Fruit fly (Drosophila melanogaster) whole organism, embryonic: ENCODE measurements around the gene caz.

Source experiments
- Aef1 ChIP-seq: fragments of 200-800 bp; sonication (Bioruptor generic); IDR thresholded peaks from 3 replicates; pipeline ENCODE4 v1.3.6; 2022; ENCODE audit warnings: missing biosample characterization, missing genetic modification characterization
- Antp ChIP-seq: fragments of 200-800 bp; sonication (Bioruptor generic); optimal IDR thresholded peaks from 3 replicates; lab custom pipeline; 2016; ENCODE audit warnings: missing biosample characterization, missing genetic modification characterization
- Awh ChIP-seq: fragments of 200-800 bp; sonication (Bioruptor generic); IDR thresholded peaks from 2 replicates; pipeline ENCODE4, ENCODE4 v1.3.6; 2022; ENCODE audit warnings: missing biosample characterization, missing genetic modification characterization
- Bgb ChIP-seq: fragments of 200-800 bp; sonication (Bioruptor generic); IDR thresholded peaks from 2 replicates; pipeline ENCODE4 v1.3.6; 2022; ENCODE audit warnings: missing biosample characterization, missing genetic modification characterization; ENCODE audit not compliant: partially characterized antibody
- CG13424 ChIP-seq: fragments of 200-800 bp; sonication (Bioruptor generic); optimal IDR thresholded peaks from 2 replicates; lab custom pipeline; 2019; ENCODE audit warnings: missing biosample characterization, mild to moderate bottlenecking, missing genetic modification characterization, moderate library complexity
- CG13775 ChIP-seq: fragments of 200-800 bp; sonication (Bioruptor generic); optimal IDR thresholded peaks from 3 replicates; lab custom pipeline; 2017; ENCODE audit warnings: missing biosample characterization, mild to moderate bottlenecking, missing genetic modification characterization
- CG14014 ChIP-seq: fragments of 200-800 bp; sonication (Bioruptor generic); IDR thresholded peaks from 2 replicates; pipeline ENCODE4 v1.3.6; 2022; ENCODE audit warnings: missing biosample characterization, missing genetic modification characterization
- CG14441 ChIP-seq: fragments of 200-800 bp; sonication (Bioruptor generic); IDR thresholded peaks from 2 replicates; pipeline ENCODE4 v1.3.6; 2022; ENCODE audit warnings: missing biosample characterization, missing genetic modification characterization
- CG14860 ChIP-seq: fragments of 200-800 bp; sonication (Bioruptor generic); IDR thresholded peaks from 3 replicates; pipeline ENCODE4 v1.3.6; 2022; ENCODE audit warnings: missing biosample characterization, missing genetic modification characterization; ENCODE audit not compliant: partially characterized antibody
- CG15269 ChIP-seq: fragments of 200-800 bp; sonication (Bioruptor generic); optimal IDR thresholded peaks from 2 replicates; lab custom pipeline; 2018; ENCODE audit warnings: missing biosample characterization, mild to moderate bottlenecking, missing genetic modification characterization, moderate library complexity
- CG1602 ChIP-seq: fragments of 200-800 bp; sonication (Bioruptor generic); optimal IDR thresholded peaks from 3 replicates; lab custom pipeline; 2016; ENCODE audit warnings: missing biosample characterization, missing genetic modification characterization
- CG16863 ChIP-seq: fragments of 200-800 bp; sonication (Bioruptor generic); optimal IDR thresholded peaks from 3 replicates; lab custom pipeline; 2016; ENCODE audit warnings: missing biosample characterization, missing genetic modification characterization
- CG17568 ChIP-seq: fragments of 200-800 bp; sonication (Bioruptor generic); optimal IDR thresholded peaks from 2 replicates; lab custom pipeline; 2018; ENCODE audit warnings: missing biosample characterization, mild to moderate bottlenecking, missing genetic modification characterization, moderate library complexity
- CG30403 ChIP-seq: fragments of 200-800 bp; sonication (Bioruptor generic); optimal IDR thresholded peaks from 3 replicates; lab custom pipeline; 2016; ENCODE audit warnings: missing biosample characterization, missing genetic modification characterization
- CG4617 ChIP-seq: fragments of 200-800 bp; sonication (Bioruptor generic); optimal IDR thresholded peaks from 3 replicates; lab custom pipeline; 2016; ENCODE audit warnings: missing biosample characterization, missing genetic modification characterization, borderline replicate concordance
- CG5953 ChIP-seq: fragments of 200-800 bp; sonication (Bioruptor generic); IDR thresholded peaks from 2 replicates; pipeline ENCODE4 v1.3.6; 2022; ENCODE audit warnings: missing biosample characterization, missing genetic modification characterization
- CG7963 ChIP-seq: fragments of 200-800 bp; sonication (Bioruptor generic); IDR thresholded peaks from 3 replicates; pipeline ENCODE4 v1.3.6; 2022; ENCODE audit warnings: missing biosample characterization, missing genetic modification characterization; ENCODE audit not compliant: partially characterized antibody
- CG9215 ChIP-seq: fragments of 200-800 bp; sonication (Bioruptor generic); IDR thresholded peaks from 2 replicates; pipeline ENCODE4 v1.3.6; 2022; ENCODE audit warnings: missing biosample characterization, missing genetic modification characterization
- Dref ChIP-seq: fragments of 200-800 bp; sonication (Bioruptor generic); IDR thresholded peaks from 2 replicates; pipeline ENCODE4 v1.3.6; 2022; ENCODE audit warnings: missing biosample characterization, missing genetic modification characterization
- Gug ChIP-seq: fragments of 200-800 bp; sonication (Bioruptor generic); IDR thresholded peaks from 4 replicates; pipeline ENCODE4 v1.3.6; 2022; ENCODE audit warnings: missing biosample characterization, missing genetic modification characterization
- H15 ChIP-seq: fragments of 200-800 bp; sonication (Bioruptor generic); IDR thresholded peaks from 3 replicates; pipeline ENCODE4 v1.3.6; 2022; ENCODE audit warnings: missing biosample characterization, missing genetic modification characterization
- H2.0 ChIP-seq: fragments of 200-800 bp; sonication (Bioruptor generic); IDR thresholded peaks from 2 replicates; pipeline ENCODE4 v1.3.6; 2022; ENCODE audit warnings: missing biosample characterization, missing genetic modification characterization
- HLH3B ChIP-seq: fragments of 200-800 bp; sonication (Bioruptor generic); IDR thresholded peaks from 2 replicates; pipeline ENCODE4 v1.3.6; 2022; ENCODE audit warnings: missing biosample characterization, missing genetic modification characterization
- Hmr ChIP-seq: fragments of 200-800 bp; sonication (Bioruptor generic); optimal IDR thresholded peaks from 3 replicates; lab custom pipeline; 2017; ENCODE audit warnings: mild to moderate bottlenecking, missing biosample characterization, missing genetic modification reagents, missing genetic modification characterization
- Jarid2 ChIP-seq: fragments of 200-800 bp; sonication (Bioruptor generic); optimal IDR thresholded peaks from 3 replicates; lab custom pipeline; 2017; ENCODE audit warnings: mild to moderate bottlenecking, missing biosample characterization, missing genetic modification reagents, missing genetic modification characterization
- Med ChIP-seq: fragments of 200-800 bp; sonication (Bioruptor generic); peaks from one replicate; lab custom pipeline; 2016; ENCODE audit warnings: missing biosample characterization, missing genetic modification characterization, mild to moderate bottlenecking, inconsistent platforms, moderate library complexity
- Oaz ChIP-seq: fragments of 200-800 bp; sonication (Bioruptor generic); IDR thresholded peaks from 2 replicates; pipeline ENCODE4 v1.3.6; 2022; ENCODE audit warnings: missing biosample characterization, missing genetic modification characterization
- Ptx1 ChIP-seq: fragments of 200-800 bp; sonication (Bioruptor generic); IDR thresholded peaks from 2 replicates; pipeline ENCODE4 v1.3.6; 2022; ENCODE audit warnings: missing biosample characterization, missing genetic modification characterization
- Side ChIP-seq: fragments of 200-800 bp; sonication (Bioruptor generic); optimal IDR thresholded peaks from 2 replicates; lab custom pipeline; 2016; ENCODE audit warnings: missing biosample characterization, missing genetic modification characterization
- Spps ChIP-seq: fragments of 200-800 bp; sonication (Bioruptor generic); optimal IDR thresholded peaks from 2 replicates; lab custom pipeline; 2018; ENCODE audit warnings: missing biosample characterization, mild to moderate bottlenecking, missing genetic modification characterization
- amos ChIP-seq: fragments of 200-800 bp; sonication (Bioruptor generic); IDR thresholded peaks from 2 replicates; pipeline ENCODE4 v1.3.6; 2022; ENCODE audit warnings: missing biosample characterization, missing genetic modification characterization; ENCODE audit not compliant: partially characterized antibody
- aop ChIP-seq: fragments of 200-800 bp; sonication (Bioruptor generic); IDR thresholded peaks from 2 replicates; pipeline ENCODE4 v1.3.6; 2022; ENCODE audit warnings: missing biosample characterization, missing genetic modification characterization
- bbx ChIP-seq: fragments of 200-800 bp; sonication (Bioruptor generic); IDR thresholded peaks from 2 replicates; pipeline ENCODE4 v1.3.6; 2022; ENCODE audit warnings: missing biosample characterization, missing genetic modification characterization; ENCODE audit not compliant: partially characterized antibody
- bcd ChIP-seq: fragments of 200-800 bp; sonication (Bioruptor generic); optimal IDR thresholded peaks from 2 replicates; lab custom pipeline; 2017; ENCODE audit warnings: missing biosample characterization, mild to moderate bottlenecking, missing genetic modification characterization
- cato ChIP-seq: fragments of 200-800 bp; sonication (Bioruptor generic); optimal IDR thresholded peaks from 2 replicates; lab custom pipeline; 2016; ENCODE audit warnings: missing biosample characterization, missing genetic modification characterization, borderline replicate concordance
- caup ChIP-seq: fragments of 200-800 bp; sonication (Bioruptor generic); optimal IDR thresholded peaks from 3 replicates; lab custom pipeline; 2017; ENCODE audit warnings: missing biosample characterization, mild to moderate bottlenecking, missing genetic modification characterization, moderate library complexity; ENCODE audit not compliant: severe bottlenecking
- chn ChIP-seq: fragments of 200-800 bp; sonication (Bioruptor generic); optimal IDR thresholded peaks from 2 replicates; lab custom pipeline; 2016; ENCODE audit warnings: missing biosample characterization, missing genetic modification characterization
- ci ChIP-seq: fragments of 200-800 bp; sonication (Bioruptor generic); IDR thresholded peaks from 3 replicates; pipeline ENCODE4 v1.3.6; 2022; ENCODE audit warnings: missing biosample characterization, missing genetic modification characterization
- cwo ChIP-seq: fragments of 200-800 bp; sonication (Bioruptor generic); optimal IDR thresholded peaks from 3 replicates; lab custom pipeline; 2017; ENCODE audit warnings: missing biosample characterization, missing genetic modification characterization, mild to moderate bottlenecking, moderate library complexity, missing genetic modification reagents
- da ChIP-seq: fragments of 200-800 bp; sonication (Bioruptor generic); optimal IDR thresholded peaks from 2 replicates; lab custom pipeline; 2016; ENCODE audit warnings: missing biosample characterization, missing genetic modification characterization
- gro ChIP-seq: fragments of 200-800 bp; sonication (Bioruptor generic); optimal IDR thresholded peaks from 2 replicates; lab custom pipeline; 2016; ENCODE audit warnings: missing biosample characterization, missing genetic modification characterization
- jing ChIP-seq: fragments of 200-800 bp; sonication (Bioruptor generic); optimal IDR thresholded peaks from 2 replicates; lab custom pipeline; 2018; ENCODE audit warnings: missing biosample characterization, mild to moderate bottlenecking, missing genetic modification characterization
- knrl ChIP-seq: fragments of 200-800 bp; sonication (Bioruptor generic); IDR thresholded peaks from 3 replicates; pipeline ENCODE4 v1.3.6; 2022; ENCODE audit warnings: missing biosample characterization, missing genetic modification characterization; ENCODE audit not compliant: partially characterized antibody
- lilli ChIP-seq: fragments of 200-800 bp; sonication (Bioruptor generic); optimal IDR thresholded peaks from 3 replicates; lab custom pipeline; 2016; ENCODE audit warnings: missing biosample characterization, missing genetic modification characterization
- mam ChIP-seq: fragments of 200-800 bp; sonication (Bioruptor generic); optimal IDR thresholded peaks from 3 replicates; lab custom pipeline; 2016; ENCODE audit warnings: missing biosample characterization, missing genetic modification characterization
- ro ChIP-seq: fragments of 200-800 bp; sonication (Bioruptor generic); IDR thresholded peaks from 2 replicates; pipeline ENCODE4 v1.3.6; 2022; ENCODE audit warnings: missing biosample characterization, missing genetic modification characterization
- slbo ChIP-seq: fragments of 200-800 bp; sonication (Bioruptor generic); IDR thresholded peaks from 2 replicates; pipeline ENCODE4 v1.3.6; 2022; ENCODE audit warnings: missing biosample characterization, missing genetic modification characterization
- z ChIP-seq: fragments of 200-800 bp; sonication (Bioruptor generic); IDR thresholded peaks from 3 replicates; pipeline ENCODE4 v1.3.6; 2022; ENCODE audit warnings: missing biosample characterization, missing genetic modification characterization

Gene caz

dm6 chrX:16320197-16320921 is 31.7 kb downstream of the caz start, which contains the start of gene Cyp1:
Gene Cyp1, minus strand, starts transcription at chrX:16320370.
- TF ChIP-seq CG14014 (GFP tag; lab: Robert Waterston, UW) (0 out of 2 replicates have a peak, but pooled peaks have one; percentile 22), z (GFP tag; lab: Robert Waterston, UW) (no peak), bbx (GFP tag; lab: Robert Waterston, UW) (peak; percentile 90), Awh (0 out of 2 replicates have a peak, but pooled peaks have one; percentile 33), H2.0 (peak; percentile 36; the same call in 1 of the 2 replicates), Bgb (GFP tag; lab: Robert Waterston, UW) (peak; percentile 89), CG13775 (GFP tag; lab: Kevin White, UChicago) (peak; percentile 58), HLH3B (GFP tag; lab: Robert Waterston, UW) (peak; percentile 19; the same call in 1 of the 2 replicates), H15 (GFP tag; lab: Robert Waterston, UW) (peak; percentile 29; the same call in 1 of the 3 replicates), bcd (GFP tag; lab: Kevin White, UChicago) (peak; percentile 8), Jarid2 (GFP tag; lab: Kevin White, UChicago) (no peak), CG13424 (tag; lab: Kevin White, UChicago) (peak; percentile 20), Aef1 (GFP tag; lab: Robert Waterston, UW) (0 out of 3 replicates have a peak, but pooled peaks have one; percentile 27), chn (no peak), CG14860 (peak; percentile 58; the same call in 2 of the 3 replicates), CG4617 (GFP tag; lab: Kevin White, UChicago) (no peak), CG17568 (no peak), aop (no peak), ci (peak; percentile 77), CG5953 (GFP tag; lab: Robert Waterston, UW) (peak; percentile 46), Spps (tag; lab: Kevin White, UChicago) (no peak), CG30403 (GFP tag; lab: Kevin White, UChicago) (peak; percentile 15), Ptx1 (GFP tag; lab: Robert Waterston, UW) (0 out of 2 replicates have a peak, but pooled peaks have one; percentile 43), knrl (GFP tag; lab: Robert Waterston, UW) (peak; percentile 79), Med (GFP tag; lab: Kevin White, UChicago) (peak; percentile 88), cwo (no peak), CG9215 (peak; percentile 21; the same call in 1 of the 2 replicates), mam (GFP tag; lab: Kevin White, UChicago) (peak; percentile 18), Gug (GFP tag; lab: Robert Waterston, UW) (peak; percentile 38; the same call in 2 of the 4 replicates), lilli (peak; percentile 49), Hmr (peak; percentile 56), CG7963 (GFP tag; lab: Robert Waterston, UW) (peak; percentile 72; the same call in 2 of the 3 replicates), Oaz (0 out of 2 replicates have a peak, but pooled peaks have one; percentile 11), Dref (GFP tag; lab: Robert Waterston, UW) (peak; percentile 83), da (GFP tag; lab: Kevin White, UChicago) (no peak), CG15269 (tag; lab: Kevin White, UChicago) (peak; percentile 35), amos (GFP tag; lab: Robert Waterston, UW) (peak; percentile 90), slbo (GFP tag; lab: Robert Waterston, UW) (peak; percentile 72; the same call in 1 of the 2 replicates), caup (peak; percentile 21), CG14441 (GFP tag; lab: Robert Waterston, UW) (peak; percentile 63), cato (GFP tag; lab: Kevin White, UChicago) (no peak), CG1602 (peak; percentile 1), jing (GFP tag; lab: Kevin White, UChicago) (no peak), gro (GFP tag; lab: Kevin White, UChicago) (no peak), CG16863 (no peak), Side (peak; percentile 12), Antp (peak; percentile 12), ro (no peak)
